Worm (Caenorhabditis elegans): ENCODE data around the gene hil-7.

The hil-7 gene

DNA sequence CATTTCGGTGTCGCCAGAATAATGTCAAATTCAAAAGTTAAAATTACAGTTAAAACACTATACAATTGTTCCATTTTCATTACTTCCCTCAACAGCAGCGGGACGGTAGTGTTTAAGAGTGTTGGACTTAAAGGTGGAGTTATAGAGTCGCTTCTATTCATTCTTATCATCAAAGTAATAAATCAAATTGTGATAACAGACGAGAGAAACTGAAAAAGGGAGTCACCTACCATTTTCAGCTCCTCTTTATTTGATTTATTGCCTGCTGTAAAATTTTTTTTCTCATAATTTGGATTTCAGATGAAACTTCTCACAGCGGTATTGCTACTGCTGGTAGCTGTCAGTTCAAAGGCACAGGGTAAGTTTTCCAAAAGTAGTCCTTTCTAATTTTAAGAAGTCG, 6.2 kb upstream of the hil-7 start, which contains the start of gene C01B10.6:
Gene C01B10.6, plus strand, starts transcription at position 301 of the 400 bp plus-strand sequence.
- TF ChIP-seq lsy-2 (tag; optimal IDR thresholded peaks at IDR 0.05) (no peak), mep-1 (tag; optimal IDR thresholded peaks at IDR 0.05) (no peak), lin-13 (tag; optimal IDR thresholded peaks at IDR 0.05) (no peak), elt-3 (tag; optimal IDR thresholded peaks at IDR 0.05) (no peak), bed-3 (GFP tag; optimal IDR thresholded peaks at IDR 0.05) (no peak), zip-8 (tag; optimal IDR thresholded peaks at IDR 0.05) (no peak), nhr-12 (tag; optimal IDR thresholded peaks at IDR 0.05) (no peak), nhr-237 (tag; optimal IDR thresholded peaks at IDR 0.05) (no peak), tbx-8 (GFP tag; optimal IDR thresholded peaks at IDR 0.05) (no peak), snpc-4 (tag; optimal IDR thresholded peaks at IDR 0.05) (no peak), lin-32 (GFP tag; optimal IDR thresholded peaks at IDR 0.05) (no peak), ces-1 (GFP tag; optimal IDR thresholded peaks at IDR 0.05) (no peak), blmp-1 (tag; optimal IDR thresholded peaks at IDR 0.05) (no peak), mls-2 (tag; optimal IDR thresholded peaks at IDR 0.05) (no peak)

DNA sequence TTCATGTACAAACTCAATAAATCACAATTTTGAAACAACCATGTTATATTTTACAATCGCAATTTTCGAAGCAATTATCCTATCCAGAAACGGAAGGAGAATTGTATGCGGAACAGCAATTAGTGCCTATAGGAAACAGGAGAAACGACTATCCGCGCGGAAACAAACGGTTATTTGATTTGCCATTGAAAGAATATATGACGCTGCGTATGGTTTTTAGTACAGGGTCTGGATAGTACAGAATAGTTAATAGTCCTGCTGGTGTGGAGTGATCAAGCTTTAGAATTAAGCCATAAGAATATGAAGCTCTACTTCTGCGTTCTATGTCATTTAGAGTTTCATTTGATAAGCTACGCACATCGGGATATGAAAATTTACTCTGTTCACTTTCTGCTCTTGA, 793 bp downstream of the hil-7 start:
- TF ChIP-seq lsy-2 (tag; optimal IDR thresholded peaks at IDR 0.05) (peak; percentile 27), unc-39 (tag; optimal IDR thresholded peaks at IDR 0.05) (no peak), ces-1 (GFP tag; optimal IDR thresholded peaks at IDR 0.05) (peak; percentile 28), ceh-43 (GFP tag; optimal IDR thresholded peaks at IDR 0.05) (peak; percentile 70)

- TF ChIP-seq ces-1 (GFP tag; optimal IDR thresholded peaks at IDR 0.05) (peak; percentile 99), nhr-28 (tag; optimal IDR thresholded peaks at IDR 0.05) (no peak), pha-4 (tag; optimal IDR thresholded peaks at IDR 0.05) (peak; percentile 44), ztf-11 (tag; optimal IDR thresholded peaks at IDR 0.05) (peak; percentile 48), sptf-1 (tag; optimal IDR thresholded peaks at IDR 0.05) (peak; percentile 54), drap-1 (GFP tag; optimal IDR thresholded peaks at IDR 0.05) (peak; percentile 35), unc-39 (tag; optimal IDR thresholded peaks at IDR 0.05) (no peak), bed-3 (GFP tag; optimal IDR thresholded peaks at IDR 0.05) (no peak), ceh-43 (GFP tag; optimal IDR thresholded peaks at IDR 0.05) (peak; percentile 12), blmp-1 (tag; optimal IDR thresholded peaks at IDR 0.05) (no peak), lsy-2 (tag; optimal IDR thresholded peaks at IDR 0.05) (peak; percentile 47), nhr-237 (tag; optimal IDR thresholded peaks at IDR 0.05) (peak; percentile 67), lin-32 (GFP tag; optimal IDR thresholded peaks at IDR 0.05) (no peak), mep-1 (tag; optimal IDR thresholded peaks at IDR 0.05) (peak; percentile 50), nhr-12 (tag; optimal IDR thresholded peaks at IDR 0.05) (no peak), mls-2 (tag; optimal IDR thresholded peaks at IDR 0.05) (peak; percentile 84), cnd-1 (tag; optimal IDR thresholded peaks at IDR 0.05) (peak; percentile 37), zip-8 (tag; optimal IDR thresholded peaks at IDR 0.05) (no peak), unc-62 (GFP tag; optimal IDR thresholded peaks at IDR 0.05) (peak; percentile 96), hlh-1 (tag; optimal IDR thresholded peaks at IDR 0.05) (no peak), tbx-8 (GFP tag; optimal IDR thresholded peaks at IDR 0.05) (no peak), lin-13 (tag; optimal IDR thresholded peaks at IDR 0.05) (no peak), nhr-2 (tag; optimal IDR thresholded peaks at IDR 0.05) (no peak), flh-1 (GFP tag; optimal IDR thresholded peaks at IDR 0.05) (no peak), mab-5 (tag; optimal IDR thresholded peaks at IDR 0.05) (peak; percentile 77), ceh-83 (GFP tag; optimal IDR thresholded peaks at IDR 0.05) (no peak), nhr-76 (tag; optimal IDR thresholded peaks at IDR 0.05) (no peak), ceh-39 (tag; optimal IDR thresholded peaks at IDR 0.05) (no peak), ham-2 (GFP tag; optimal IDR thresholded peaks at IDR 0.05) (peak; percentile 25), elt-3 (tag; optimal IDR thresholded peaks at IDR 0.05) (no peak), sem-2 (GFP tag; optimal IDR thresholded peaks at IDR 0.05) (no peak), snpc-4 (tag; optimal IDR thresholded peaks at IDR 0.05) (no peak), M03D4.4 (tag; optimal IDR thresholded peaks at IDR 0.05) (peak; percentile 58), elt-1 (tag; optimal IDR thresholded peaks at IDR 0.05; ENCODE audit: borderline replicate concordance, insufficient read depth) (no peak), unc-120 (tag; optimal IDR thresholded peaks at IDR 0.05; ENCODE audit: poor library complexity, severe bottlenecking) (peak; percentile 77)
Observed at ce11 chrIV:6648625-6649024, 2.5 kb downstream of the hil-7 start.

- no peak for TF ChIP-seq pha-4 (tag; optimal IDR thresholded peaks at IDR 0.05)
- TF ChIP-seq ces-1 (GFP tag; optimal IDR thresholded peaks at IDR 0.05) = no peak
- no peak for TF ChIP-seq lsy-2 (tag; optimal IDR thresholded peaks at IDR 0.05)
- no peak for TF ChIP-seq sptf-1 (tag; optimal IDR thresholded peaks at IDR 0.05)
- TF ChIP-seq sem-2 (GFP tag; optimal IDR thresholded peaks at IDR 0.05) = no peak
- no peak for TF ChIP-seq elt-1 (tag; optimal IDR thresholded peaks at IDR 0.05; ENCODE audit: borderline replicate concordance, insufficient read depth)
- no peak for TF ChIP-seq zip-8 (tag; optimal IDR thresholded peaks at IDR 0.05)
- no peak for TF ChIP-seq mls-2 (tag; optimal IDR thresholded peaks at IDR 0.05)
- no peak for TF ChIP-seq hlh-1 (tag; optimal IDR thresholded peaks at IDR 0.05)
- no peak for TF ChIP-seq ceh-43 (GFP tag; optimal IDR thresholded peaks at IDR 0.05)
- TF ChIP-seq elt-3 (tag; optimal IDR thresholded peaks at IDR 0.05) = no peak
- TF ChIP-seq nhr-76 (tag; optimal IDR thresholded peaks at IDR 0.05) = no peak
- no peak for TF ChIP-seq ham-2 (GFP tag; optimal IDR thresholded peaks at IDR 0.05)
- TF ChIP-seq mep-1 (tag; optimal IDR thresholded peaks at IDR 0.05) = no peak
- TF ChIP-seq cnd-1 (tag; optimal IDR thresholded peaks at IDR 0.05) = no peak
Observed at ce11 chrIV:6652479-6653022, 6.4 kb downstream of the hil-7 start.
